Worm (Caenorhabditis elegans): ENCODE results near the gene F55B11.4.

- TF ChIP-seq lsy-2 (tag; optimal IDR thresholded peaks at IDR 0.05): no peak
- no peak for TF ChIP-seq snpc-4 (tag; optimal IDR thresholded peaks at IDR 0.05)
- TF ChIP-seq elt-1 (tag; optimal IDR thresholded peaks at IDR 0.05): no peak
- no peak for TF ChIP-seq unc-62 (GFP tag; optimal IDR thresholded peaks at IDR 0.05)
- TF ChIP-seq peb-1 (tag; optimal IDR thresholded peaks at IDR 0.05): no peak
Observed at ce11 chrIV:14423194-14423593, 7.5 kb downstream of the F55B11.4 start, which contains the start of gene F55B11.2.

All from whole organism, L2 larva.